Worm (Caenorhabditis elegans) whole organism, mixed stage, embryonic: ENCODE measurements around the gene srx-14.

Source experiments
- M03D4.4 ChIP-seq: sonication (generic microtip); optimal IDR thresholded peaks from 2 replicates; lab custom pipeline; 2017; ENCODE audit warnings: mild to moderate bottlenecking, missing genetic modification characterization, missing compliant biosample characterization
- blmp-1 ChIP-seq: fragments of 150-350 bp; optimal IDR thresholded peaks from 2 replicates; lab custom pipeline; 2014; ENCODE audit warnings: missing biosample characterization, missing genetic modification characterization
- ceh-39 ChIP-seq: fragments of 150-350 bp; optimal IDR thresholded peaks from 2 replicates; lab custom pipeline; 2014; ENCODE audit warnings: missing biosample characterization, missing genetic modification characterization
- ces-1 ChIP-seq: fragments of 150-350 bp; optimal IDR thresholded peaks from 2 replicates; lab custom pipeline; 2014; ENCODE audit warnings: missing biosample characterization, missing genetic modification reagents, missing genetic modification characterization
- cnd-1 ChIP-seq: fragments of 200-800 bp; sonication (Bioruptor generic); optimal IDR thresholded peaks from 2 replicates; lab custom pipeline; 2018; ENCODE audit warnings: mild to moderate bottlenecking, missing genetic modification characterization, missing compliant biosample characterization
- drap-1 ChIP-seq: fragments of 200-800 bp; sonication (Bioruptor generic); optimal IDR thresholded peaks from 3 replicates; lab custom pipeline; 2018; ENCODE audit warnings: mild to moderate bottlenecking, missing genetic modification characterization, missing compliant biosample characterization
- elt-1 ChIP-seq: sonication (generic microtip); optimal IDR thresholded peaks from 2 replicates; lab custom pipeline; 2017; ENCODE audit warnings: missing genetic modification characterization, mild to moderate bottlenecking, missing compliant biosample characterization, antibody characterized with exemption, moderate library complexity, borderline replicate concordance; ENCODE audit not compliant: insufficient read depth
- elt-3 ChIP-seq: fragments of 150-350 bp; optimal IDR thresholded peaks from 2 replicates; lab custom pipeline; 2014; ENCODE audit warnings: missing biosample characterization, missing genetic modification characterization
- flh-1 ChIP-seq: fragments of 200-800 bp; sonication (Bioruptor generic); optimal IDR thresholded peaks from 2 replicates; lab custom pipeline; 2018; ENCODE audit warnings: mild to moderate bottlenecking, missing genetic modification characterization, moderate library complexity, missing compliant biosample characterization
- ham-2 ChIP-seq: fragments of 200-800 bp; sonication (Bioruptor generic); optimal IDR thresholded peaks from 2 replicates; lab custom pipeline; 2018; ENCODE audit warnings: mild to moderate bottlenecking, missing genetic modification characterization, missing compliant biosample characterization
- hlh-1 ChIP-seq: fragments of 150-350 bp; optimal IDR thresholded peaks from 2 replicates; lab custom pipeline; 2014; ENCODE audit warnings: missing biosample characterization, missing genetic modification reagents, missing genetic modification characterization
- lin-13 ChIP-seq: fragments of 150-350 bp; optimal IDR thresholded peaks from 2 replicates; lab custom pipeline; 2014; ENCODE audit warnings: missing biosample characterization, missing genetic modification characterization
- lin-32 ChIP-seq: fragments of 200-800 bp; sonication (Bioruptor generic); optimal IDR thresholded peaks from 2 replicates; lab custom pipeline; 2018; ENCODE audit warnings: mild to moderate bottlenecking, missing genetic modification characterization, missing compliant biosample characterization
- lsy-2 ChIP-seq: fragments of 150-350 bp; optimal IDR thresholded peaks from 2 replicates; lab custom pipeline; 2014; ENCODE audit warnings: missing biosample characterization, missing genetic modification characterization
- mab-5 ChIP-seq: fragments of 150-350 bp; optimal IDR thresholded peaks from 2 replicates; lab custom pipeline; 2014; ENCODE audit warnings: missing biosample characterization, missing genetic modification characterization
- mep-1 ChIP-seq: fragments of 150-350 bp; optimal IDR thresholded peaks from 2 replicates; lab custom pipeline; 2017; ENCODE audit warnings: missing biosample characterization, missing genetic modification reagents, missing genetic modification characterization, inconsistent platforms
- mls-2 ChIP-seq: sonication (generic microtip); optimal IDR thresholded peaks from 2 replicates; lab custom pipeline; 2016; ENCODE audit warnings: mild to moderate bottlenecking, missing genetic modification characterization, moderate library complexity, missing compliant biosample characterization
- nhr-12 ChIP-seq: fragments of 150-350 bp; optimal IDR thresholded peaks from 2 replicates; lab custom pipeline; 2014; ENCODE audit warnings: missing biosample characterization, missing genetic modification characterization
- nhr-28 ChIP-seq: fragments of 150-350 bp; optimal IDR thresholded peaks from 2 replicates; lab custom pipeline; 2014; ENCODE audit warnings: missing biosample characterization, missing genetic modification characterization
- nhr-76 ChIP-seq: sonication (generic microtip); optimal IDR thresholded peaks from 2 replicates; lab custom pipeline; 2017; ENCODE audit warnings: missing biosample characterization, missing genetic modification characterization
- sem-2 ChIP-seq: fragments of 200-800 bp; sonication (Bioruptor generic); optimal IDR thresholded peaks from 2 replicates; lab custom pipeline; 2018; ENCODE audit warnings: mild to moderate bottlenecking, missing genetic modification characterization, missing compliant biosample characterization
- snpc-4 ChIP-seq: fragments of 150-350 bp; optimal IDR thresholded peaks from 2 replicates; lab custom pipeline; 2014; ENCODE audit warnings: missing biosample characterization, missing genetic modification characterization
- sptf-1 ChIP-seq: sonication (generic microtip); optimal IDR thresholded peaks from 2 replicates; lab custom pipeline; 2017; ENCODE audit warnings: mild to moderate bottlenecking, missing genetic modification characterization, moderate library complexity, missing compliant biosample characterization
- tbx-8 ChIP-seq: fragments of 200-800 bp; sonication (Bioruptor generic); optimal IDR thresholded peaks from 2 replicates; lab custom pipeline; 2018; ENCODE audit warnings: mild to moderate bottlenecking, missing genetic modification characterization, moderate library complexity, missing compliant biosample characterization
- unc-120 ChIP-seq: sonication (generic microtip); optimal IDR thresholded peaks from 2 replicates; lab custom pipeline; 2017; ENCODE audit warnings: missing genetic modification characterization, missing compliant biosample characterization; ENCODE audit not compliant: poor library complexity, severe bottlenecking
- unc-39 ChIP-seq: fragments of 150-350 bp; optimal IDR thresholded peaks from 2 replicates; lab custom pipeline; 2014; ENCODE audit warnings: missing biosample characterization, missing genetic modification characterization
- unc-62 ChIP-seq: fragments of 150-350 bp; optimal IDR thresholded peaks from 2 replicates; lab custom pipeline; 2014; ENCODE audit warnings: missing biosample characterization, missing genetic modification reagents, missing genetic modification characterization
- ztf-11 ChIP-seq: fragments of 150-350 bp; optimal IDR thresholded peaks from 2 replicates; lab custom pipeline; 2014; ENCODE audit warnings: missing biosample characterization, missing genetic modification characterization

srx-14 gene

DNA sequence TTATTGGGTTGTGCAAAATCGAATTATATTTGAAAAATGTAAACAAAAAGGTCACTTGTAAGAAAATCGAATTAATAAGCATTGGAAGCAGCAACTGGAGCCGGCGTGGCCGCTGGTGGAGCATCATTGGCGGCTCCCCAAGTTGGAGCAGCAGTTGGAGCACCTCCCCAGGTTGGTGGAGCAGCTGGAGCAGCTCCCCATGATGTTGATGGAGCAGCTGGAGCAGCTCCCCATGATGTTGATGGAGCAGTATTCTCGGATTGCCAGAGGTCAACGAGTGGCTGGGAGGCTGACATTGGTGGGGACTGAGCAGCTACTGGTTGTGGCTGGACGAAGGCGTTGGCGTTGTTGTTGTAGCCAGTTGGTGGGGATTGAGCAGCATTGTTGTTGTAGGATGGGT lies 8.0 kb upstream of the srx-14 start:
- no peak for TF ChIP-seq elt-3 (tag; lab: Kevin White, UChicago)
- no peak for TF ChIP-seq unc-120 (tag; lab: Kevin White, UChicago)
- no peak for TF ChIP-seq sem-2 (GFP tag; lab: Kevin White, UChicago)
- no peak for TF ChIP-seq hlh-1 (tag; lab: Kevin White, UChicago)
- TF ChIP-seq unc-39 (tag; lab: Kevin White, UChicago), result no peak
- TF ChIP-seq nhr-12 (tag; lab: Kevin White, UChicago), result no peak
- no peak for TF ChIP-seq lin-13 (tag; lab: Kevin White, UChicago)
- TF ChIP-seq ces-1, result no peak
- TF ChIP-seq ham-2, result no peak
- no peak for TF ChIP-seq nhr-76

DNA sequence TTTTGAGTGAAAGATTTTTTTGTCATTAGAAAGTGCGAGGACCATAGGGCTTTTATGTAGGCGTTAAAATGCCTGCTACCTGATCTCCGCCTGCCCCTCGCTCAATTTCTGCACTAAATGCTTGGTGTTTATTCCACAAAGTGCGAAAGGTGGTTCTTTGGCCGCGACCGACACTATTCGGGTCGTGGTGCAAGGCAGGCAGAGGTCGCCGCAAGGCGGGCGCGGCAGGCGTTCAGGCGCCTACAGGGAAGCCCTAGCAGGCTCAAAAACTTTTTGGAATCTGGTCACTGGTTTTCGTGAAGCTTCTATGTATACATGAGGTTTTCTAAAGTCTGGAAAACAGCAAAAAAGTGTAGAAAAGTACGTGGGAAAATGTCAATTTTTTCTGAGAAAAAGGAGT lies 7.3 kb upstream of the srx-14 start:
- no peak for TF ChIP-seq nhr-28 (tag; lab: Kevin White, UChicago)
- no peak for TF ChIP-seq ces-1
- TF ChIP-seq blmp-1, result no peak
- no peak for TF ChIP-seq mls-2 (tag; lab: Kevin White, UChicago)
- no peak for TF ChIP-seq ztf-11 (tag; lab: Kevin White, UChicago)
- no peak for TF ChIP-seq cnd-1

DNA sequence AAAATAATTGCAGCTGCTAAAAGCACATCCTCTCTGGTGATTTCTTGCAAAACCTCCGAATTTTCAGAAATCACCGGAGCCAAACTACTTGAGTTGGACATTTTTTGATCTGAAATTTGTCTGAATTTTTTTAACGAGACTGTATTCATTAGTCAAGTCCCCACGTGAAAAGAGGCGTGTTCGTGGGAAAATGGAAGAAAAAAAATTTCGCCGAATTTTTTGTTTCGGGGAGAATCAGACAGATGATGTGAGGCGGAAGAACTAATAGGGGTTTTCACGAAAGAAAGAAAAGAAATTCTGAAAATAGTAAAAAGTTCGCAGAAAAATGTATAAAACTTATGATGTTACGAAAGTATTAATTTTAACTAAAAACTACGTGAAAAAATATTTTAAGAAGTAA lies 5.0 kb upstream of the srx-14 start, which contains the start of gene srx-13:
srx-13 (minus strand) TSS at position 101 of the 400 bp plus-strand sequence.
- TF ChIP-seq lin-32, result no peak
- no peak for TF ChIP-seq unc-39 (tag; lab: Kevin White, UChicago)
- TF ChIP-seq tbx-8 (GFP tag; lab: Kevin White, UChicago), result no peak
- TF ChIP-seq lsy-2 (tag; lab: Kevin White, UChicago), result no peak
- no peak for TF ChIP-seq ces-1
- no peak for TF ChIP-seq unc-62
- TF ChIP-seq flh-1 (GFP tag; lab: Kevin White, UChicago), result no peak
- TF ChIP-seq ztf-11 (tag; lab: Kevin White, UChicago), result no peak
- TF ChIP-seq drap-1 (GFP tag; lab: Kevin White, UChicago), result no peak
- TF ChIP-seq ceh-39 (tag; lab: Kevin White, UChicago), result no peak
- TF ChIP-seq unc-120 (tag; lab: Kevin White, UChicago), result no peak
- no peak for TF ChIP-seq elt-1
- no peak for TF ChIP-seq nhr-12 (tag; lab: Kevin White, UChicago)
- no peak for TF ChIP-seq mls-2 (tag; lab: Kevin White, UChicago)
- TF ChIP-seq elt-3 (tag; lab: Kevin White, UChicago), result no peak
- TF ChIP-seq nhr-76, result no peak
- TF ChIP-seq sptf-1 (tag; lab: Kevin White, UChicago), result no peak
- no peak for TF ChIP-seq mep-1 (tag; lab: Kevin White, UChicago)

DNA sequence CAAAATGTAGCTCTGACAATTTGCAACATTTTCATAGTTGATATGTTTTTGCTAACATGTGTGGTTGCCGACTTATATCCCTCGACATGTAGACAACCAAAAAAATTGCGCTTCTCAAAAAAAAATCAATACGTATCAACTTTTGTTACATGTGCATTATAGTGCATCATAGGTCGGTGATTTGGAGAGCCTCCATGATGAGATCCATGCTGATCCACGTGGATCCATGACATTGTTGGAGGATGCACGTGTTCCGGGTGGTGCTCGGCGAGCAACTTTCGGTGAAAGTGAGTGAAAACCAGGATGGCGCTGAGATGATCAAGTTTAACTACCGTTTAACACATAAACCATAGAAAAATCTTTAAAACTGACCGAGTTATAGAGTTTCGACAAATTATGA lies 2.5 kb downstream of the srx-14 start:
- TF ChIP-seq snpc-4 (tag; lab: Kevin White, UChicago), result no peak
- TF ChIP-seq unc-62, result peak; percentile 15

DNA sequence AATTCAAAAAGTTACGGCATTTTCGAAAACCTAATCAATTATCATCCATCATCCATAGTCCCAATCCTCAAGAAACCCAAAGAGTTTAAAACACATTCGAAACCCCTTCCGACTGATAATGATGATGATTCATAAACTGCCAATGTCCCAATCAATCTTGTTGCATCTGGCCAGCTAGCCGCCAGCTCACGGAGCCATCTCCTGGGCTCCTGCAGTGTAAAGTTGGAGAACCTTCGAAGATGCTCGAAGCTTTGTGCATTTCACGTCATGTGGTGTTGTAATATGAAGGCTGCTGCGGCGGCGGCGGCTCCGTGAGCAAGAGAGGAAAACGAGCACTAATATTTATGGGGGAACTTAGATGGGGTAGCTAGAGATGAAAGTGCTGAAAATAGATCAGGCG lies 5.5 kb downstream of the srx-14 start:
- peak; percentile 95 for TF ChIP-seq hlh-1 (tag; lab: Kevin White, UChicago)
- TF ChIP-seq unc-62, result peak; percentile 99
- TF ChIP-seq sptf-1 (tag; lab: Kevin White, UChicago), result peak; percentile 33
- TF ChIP-seq nhr-12 (tag; lab: Kevin White, UChicago), result no peak
- no peak for TF ChIP-seq snpc-4 (tag; lab: Kevin White, UChicago)
- TF ChIP-seq sem-2 (GFP tag; lab: Kevin White, UChicago), result no peak
- peak; percentile 86 for TF ChIP-seq unc-120 (tag; lab: Kevin White, UChicago)
- peak; percentile 60 for TF ChIP-seq mab-5 (tag; lab: Kevin White, UChicago)
- TF ChIP-seq lsy-2 (tag; lab: Kevin White, UChicago), result peak; percentile 43
- TF ChIP-seq M03D4.4 (tag; lab: Kevin White, UChicago), result peak; percentile 51

DNA sequence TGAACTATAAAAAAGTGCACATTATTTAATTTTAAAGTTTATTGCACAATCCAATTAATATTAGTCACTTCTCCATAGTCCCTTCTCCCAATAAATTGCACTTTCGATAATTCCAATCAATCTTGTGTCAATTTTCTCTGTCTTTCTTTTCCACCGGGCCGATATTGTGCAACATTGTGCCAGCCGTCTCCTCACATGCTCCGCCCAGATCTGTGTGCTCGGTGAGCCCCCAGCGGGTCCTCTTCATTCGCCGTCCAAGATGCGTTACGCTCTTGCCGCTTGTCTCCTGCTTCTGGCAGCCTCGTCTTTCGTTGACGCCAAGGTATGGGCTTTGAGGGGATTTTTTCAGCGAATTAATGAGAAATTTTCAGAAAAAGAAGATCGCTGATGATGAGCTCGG lies 6.3 kb downstream of the srx-14 start, which contains the start of gene ost-1:
ost-1 (plus strand) TSS at position 207 of the 400 bp plus-strand sequence.
- peak; percentile 74 for TF ChIP-seq hlh-1 (tag; lab: Kevin White, UChicago)
- TF ChIP-seq elt-1, result no peak
- TF ChIP-seq unc-120 (tag; lab: Kevin White, UChicago), result peak; percentile 78
- peak; percentile 87 for TF ChIP-seq unc-62
